Worm (Caenorhabditis elegans): ENCODE measurements around the gene tag-153.

ce11 chrV:9287460-9287859 lies 35.4 kb upstream of the tag-153 start, which contains the start of gene lron-2:
- TF ChIP-seq mdl-1 (tag; optimal IDR thresholded peaks at IDR 0.05) (no peak), ama-1 (optimal IDR thresholded peaks at IDR 0.05) (no peak), F13H6.1 (tag; optimal IDR thresholded peaks at IDR 0.05) (no peak), zag-1 (tag; optimal IDR thresholded peaks at IDR 0.05) (no peak), nhr-77 (tag; optimal IDR thresholded peaks at IDR 0.05) (no peak)

All from whole organism, L2 larva.